Worm (Caenorhabditis elegans) whole organism, L4 larva: Measurements from ENCODE around the gene Y73C8B.9.

Source experiments
- F26F4.8 ChIP-seq: fragments of 200-800 bp; sonication (Bioruptor generic); conservative IDR thresholded peaks from 2 replicates; pipeline ENCODE4 v1.3.6; 2022; ENCODE audit warnings: missing genetic modification characterization, missing compliant biosample characterization
- F44E2.7 ChIP-seq: fragments of 200-800 bp; sonication (Bioruptor generic); IDR thresholded peaks from 2 replicates; pipeline ENCODE4 v2.1.2; 2022; ENCODE audit warnings: missing genetic modification characterization, missing compliant biosample characterization
- F49E8.2 ChIP-seq: sonication (generic microtip); optimal IDR thresholded peaks from 2 replicates; lab custom pipeline; 2016; ENCODE audit warnings: missing compliant biosample characterization, mild to moderate bottlenecking, missing genetic modification characterization, borderline replicate concordance
- ZK337.2 ChIP-seq: fragments of 200-800 bp; sonication (Bioruptor generic); IDR thresholded peaks from 2 replicates; pipeline ENCODE4 v1.3.6; 2022; ENCODE audit warnings: missing genetic modification reagents, missing genetic modification characterization, missing compliant biosample characterization
- aha-1 ChIP-seq: fragments of 150-350 bp; peaks from one replicate; lab custom pipeline; 2014; ENCODE audit warnings: missing biosample characterization, missing genetic modification characterization
- aly-2 ChIP-seq: sonication (generic microtip); optimal IDR thresholded peaks from 2 replicates; lab custom pipeline; 2018; ENCODE audit warnings: missing biosample characterization, missing genetic modification characterization
- arid-1 ChIP-seq: fragments of 200-800 bp; sonication (Bioruptor generic); conservative IDR thresholded peaks from 2 replicates; pipeline ENCODE4 v1.3.6; 2022; ENCODE audit warnings: missing genetic modification reagents, missing genetic modification characterization, missing compliant biosample characterization
- attf-4 ChIP-seq: sonication (generic microtip); optimal IDR thresholded peaks from 3 replicates; lab custom pipeline; 2017; ENCODE audit warnings: missing biosample characterization, missing genetic modification characterization
- ceh-82 ChIP-seq: sonication (generic microtip); optimal IDR thresholded peaks from 2 replicates; lab custom pipeline; 2017; ENCODE audit warnings: missing biosample characterization, missing genetic modification characterization
- ces-1 ChIP-seq: fragments of 150-350 bp; sonication (generic microtip); optimal IDR thresholded peaks from 4 replicates; lab custom pipeline; 2014; ENCODE audit warnings: missing biosample characterization, missing genetic modification reagents, missing genetic modification characterization
- cey-2 ChIP-seq: sonication (generic microtip); optimal IDR thresholded peaks from 3 replicates; lab custom pipeline; 2017; ENCODE audit warnings: missing genetic modification characterization, mild to moderate bottlenecking, missing compliant biosample characterization, antibody characterized with exemption, borderline replicate concordance; ENCODE audit not compliant: insufficient read depth
- ctbp-1 ChIP-seq: fragments of 200-800 bp; sonication (Bioruptor generic); IDR thresholded peaks from 2 replicates; pipeline ENCODE4 v1.3.6; 2022; ENCODE audit warnings: missing genetic modification reagents, missing genetic modification characterization, missing compliant biosample characterization
- daf-8 ChIP-seq: fragments of 200-800 bp; sonication (Bioruptor generic); IDR thresholded peaks from 2 replicates; pipeline ENCODE4 v1.3.6; 2022; ENCODE audit warnings: missing genetic modification characterization, missing compliant biosample characterization
- dmd-8 ChIP-seq: fragments of 200-800 bp; sonication (Bioruptor generic); IDR thresholded peaks from 2 replicates; pipeline ENCODE4 v1.3.6; 2022; ENCODE audit warnings: missing genetic modification characterization, missing compliant biosample characterization
- duxl-1 ChIP-seq: sonication (generic microtip); optimal IDR thresholded peaks from 2 replicates; lab custom pipeline; 2016; ENCODE audit warnings: mild to moderate bottlenecking, missing genetic modification characterization, moderate library complexity, missing compliant biosample characterization; ENCODE audit not compliant: poor library complexity
- dve-1 ChIP-seq: sonication (generic microtip); optimal IDR thresholded peaks from 2 replicates; lab custom pipeline; 2017; ENCODE audit warnings: antibody characterized with exemption, mild to moderate bottlenecking, missing genetic modification characterization, missing compliant biosample characterization; ENCODE audit not compliant: insufficient read depth
- egl-27 ChIP-seq: sonication (generic microtip); optimal IDR thresholded peaks from 3 replicates; lab custom pipeline; 2017; ENCODE audit warnings: missing biosample characterization, missing genetic modification reagents, missing genetic modification characterization
- egl-43 ChIP-seq: fragments of 200-800 bp; sonication (Bioruptor generic); IDR thresholded peaks from 2 replicates; pipeline ENCODE4 v1.3.6; 2022; ENCODE audit warnings: missing genetic modification reagents, missing genetic modification characterization, missing compliant biosample characterization
- fkh-10 ChIP-seq: fragments of 150-350 bp; optimal IDR thresholded peaks from 2 replicates; lab custom pipeline; 2014; ENCODE audit warnings: missing biosample characterization, missing genetic modification reagents, missing genetic modification characterization
- fos-1 ChIP-seq: fragments of 150-350 bp; optimal IDR thresholded peaks from 2 replicates; lab custom pipeline; 2014; ENCODE audit warnings: missing biosample characterization, missing genetic modification characterization
- hlh-11 ChIP-seq: fragments of 200-800 bp; sonication (Bioruptor generic); optimal IDR thresholded peaks from 2 replicates; lab custom pipeline; 2018; ENCODE audit warnings: mild to moderate bottlenecking, missing genetic modification characterization, missing compliant biosample characterization
- lin-1 ChIP-seq: fragments of 200-800 bp; sonication (Bioruptor generic); IDR thresholded peaks from 2 replicates; pipeline ENCODE4 v1.3.6; 2022; ENCODE audit warnings: missing genetic modification reagents, missing genetic modification characterization, missing compliant biosample characterization
- lin-38 ChIP-seq: fragments of 200-800 bp; sonication (Bioruptor generic); IDR thresholded peaks from 2 replicates; pipeline ENCODE4 v1.3.6; 2022; ENCODE audit warnings: missing genetic modification reagents, missing genetic modification characterization, missing compliant biosample characterization
- mdl-1 ChIP-seq, 2 experiments: fragments of 150-350 bp in 1 of 2; sonication (generic microtip) in 1 of 2; optimal IDR thresholded peaks; 2 replicates each; lab custom pipeline; 2014 to 2017; ENCODE audit warnings: missing biosample characterization in 2 of 2, missing genetic modification characterization in 2 of 2
- mdt-29 ChIP-seq: fragments of 200-800 bp; sonication (Bioruptor generic); IDR thresholded peaks from 2 replicates; pipeline ENCODE4 v1.3.6; 2022; ENCODE audit warnings: missing genetic modification reagents, missing genetic modification characterization, missing compliant biosample characterization
- mes-2 ChIP-seq: sonication (generic microtip); optimal IDR thresholded peaks from 2 replicates; lab custom pipeline; 2016; ENCODE audit warnings: missing genotype, mild to moderate bottlenecking, missing genetic modification characterization, missing compliant biosample characterization; ENCODE audit not compliant: poor library complexity, severe bottlenecking
- mxl-2 ChIP-seq: fragments of 200-800 bp; sonication (Bioruptor generic); conservative IDR thresholded peaks from 2 replicates; pipeline ENCODE4 v1.3.6; 2022; ENCODE audit warnings: missing genetic modification reagents, missing genetic modification characterization, missing compliant biosample characterization
- mxl-3 ChIP-seq: fragments of 200-800 bp; sonication (Bioruptor generic); optimal IDR thresholded peaks from 2 replicates; lab custom pipeline; 2018; ENCODE audit warnings: mild to moderate bottlenecking, missing genetic modification characterization, missing compliant biosample characterization
- nhr-11 ChIP-seq: fragments of 150-350 bp; optimal IDR thresholded peaks from 2 replicates; lab custom pipeline; 2014; ENCODE audit warnings: missing biosample characterization, missing genetic modification characterization
- nhr-111 ChIP-seq: fragments of 200-800 bp; sonication (Bioruptor generic); optimal IDR thresholded peaks from 2 replicates; lab custom pipeline; 2018; ENCODE audit warnings: mild to moderate bottlenecking, missing genetic modification characterization, missing compliant biosample characterization
- pqm-1 ChIP-seq: sonication (generic microtip); optimal IDR thresholded peaks from 2 replicates; lab custom pipeline; 2017; ENCODE audit warnings: missing biosample characterization, missing genetic modification characterization
- rbr-2 ChIP-seq: sonication (generic microtip); optimal IDR thresholded peaks from 2 replicates; lab custom pipeline; 2016; ENCODE audit warnings: missing genotype, missing genetic modification characterization, missing compliant biosample characterization
- set-16 ChIP-seq: fragments of 200-800 bp; sonication (Bioruptor generic); IDR thresholded peaks from 2 replicates; pipeline ENCODE4 v1.3.6; 2022; ENCODE audit warnings: missing genetic modification reagents, missing genetic modification characterization, missing compliant biosample characterization
- skn-1 ChIP-seq: fragments of 150-350 bp; optimal IDR thresholded peaks from 2 replicates; lab custom pipeline; 2014; ENCODE audit warnings: missing biosample characterization, missing genetic modification characterization
- snpc-1.2 ChIP-seq: fragments of 200-800 bp; sonication (Bioruptor generic); IDR thresholded peaks from 2 replicates; pipeline ENCODE4 v1.3.6; 2022; ENCODE audit warnings: missing genetic modification reagents, missing genetic modification characterization, missing compliant biosample characterization
- tra-1 ChIP-seq: fragments of 200-800 bp; sonication (Bioruptor generic); IDR thresholded peaks from 2 replicates; pipeline ENCODE4 v1.3.6; 2022; ENCODE audit warnings: missing genetic modification reagents, missing genetic modification characterization, missing compliant biosample characterization
- unc-62 ChIP-seq, 3 experiments: fragments of 150-350 bp in 1 of 3; sonication (generic microtip); optimal IDR thresholded peaks in 2 of 3; peaks in 1 of 3; 1 replicate in 1 of 3; 2 replicates in 2 of 3; lab custom pipeline; 2014 to 2017; ENCODE audit warnings: missing biosample characterization in 3 of 3, missing genetic modification characterization in 3 of 3, missing genetic modification reagents in 3 of 3, missing genotype in 1 of 3
- vab-7 ChIP-seq: fragments of 200-800 bp; sonication (Bioruptor generic); IDR thresholded peaks from 2 replicates; pipeline ENCODE4 v1.3.6; 2022; ENCODE audit warnings: missing genetic modification reagents, missing genetic modification characterization, missing compliant biosample characterization
- zag-1 ChIP-seq: fragments of 150-350 bp; optimal IDR thresholded peaks from 2 replicates; lab custom pipeline; 2014; ENCODE audit warnings: missing biosample characterization, missing genetic modification characterization
- zfp-2 ChIP-seq: sonication (generic microtip); optimal IDR thresholded peaks from 2 replicates; lab custom pipeline; 2016; ENCODE audit warnings: mild to moderate bottlenecking, missing genetic modification characterization, missing compliant biosample characterization

The Y73C8B.9 gene

DNA sequence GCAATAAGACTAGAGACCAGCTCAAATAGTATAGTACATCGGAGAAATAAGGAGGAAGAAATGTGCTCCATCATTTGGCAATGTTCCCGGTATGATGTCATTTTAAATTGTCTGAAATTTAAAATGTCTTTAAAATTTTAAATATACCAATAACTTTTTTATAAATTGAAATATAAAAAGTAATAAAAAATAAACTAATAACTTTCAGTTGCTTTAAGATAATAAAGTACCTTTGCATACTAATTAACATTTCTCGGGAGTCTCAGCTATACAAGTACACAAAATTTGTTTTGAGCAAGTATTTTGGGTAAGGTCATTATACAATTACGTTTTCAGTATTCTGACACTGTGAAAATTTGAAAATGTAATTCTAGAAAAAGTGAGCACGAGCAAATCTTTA is 41.5 kb upstream of the Y73C8B.9 start, which contains the start of gene srab-6:
TSS of gene srab-6 (minus strand) at position 101 of the 400 bp plus-strand sequence.
- no peak for TF ChIP-seq nhr-111 (GFP tag; lab: Kevin White, UChicago)
- no peak for TF ChIP-seq cey-2 (tag; lab: Kevin White, UChicago)
- no peak for TF ChIP-seq zag-1 (tag; lab: Kevin White, UChicago)
- TF ChIP-seq nhr-11 (tag; lab: Kevin White, UChicago), result no peak
- TF ChIP-seq mdt-29 (GFP tag; lab: Robert Waterston, UW), result no peak

DNA sequence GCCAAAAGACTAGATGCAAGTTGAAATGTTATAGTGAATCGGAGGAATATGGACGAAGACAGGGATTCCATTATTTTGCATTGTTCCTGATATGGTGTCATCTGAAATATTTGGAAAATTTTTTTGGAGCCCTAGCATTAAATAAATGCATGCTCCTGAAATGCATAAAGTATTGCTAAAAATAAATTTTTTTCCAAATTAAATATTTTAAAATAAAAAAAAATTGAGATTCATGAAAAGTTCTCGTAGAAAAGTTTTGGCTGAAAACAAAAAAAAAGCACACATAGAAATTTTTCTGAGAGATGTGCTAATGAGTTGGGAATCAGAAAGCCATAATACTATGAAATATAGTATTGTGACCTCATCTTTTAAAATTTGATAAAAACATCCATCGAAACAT is 38.3 kb upstream of the Y73C8B.9 start, which contains the start of gene srab-7:
TSS of gene srab-7 (minus strand) at position 101 of the 400 bp plus-strand sequence.
- TF ChIP-seq zfp-2 (tag; lab: Kevin White, UChicago), result no peak
- TF ChIP-seq mxl-3 (GFP tag; lab: Kevin White, UChicago), result no peak
- TF ChIP-seq lin-1 (GFP tag; lab: Robert Waterston, UW), result no peak
- TF ChIP-seq mdt-29 (GFP tag; lab: Robert Waterston, UW), result no peak
- no peak for TF ChIP-seq ceh-82 (tag; lab: Kevin White, UChicago)
- no peak for TF ChIP-seq lin-38 (GFP tag; lab: Robert Waterston, UW)
- no peak for TF ChIP-seq ctbp-1 (GFP tag; lab: Robert Waterston, UW)
- no peak for TF ChIP-seq fos-1 (tag; lab: Kevin White, UChicago)
- TF ChIP-seq mxl-2 (GFP tag; lab: Robert Waterston, UW), result no peak
- no peak for TF ChIP-seq mdl-1 (tag; optimal IDR thresholded peaks at IDR 0.05; lab: Kevin White, UChicago)
- no peak for TF ChIP-seq fkh-10 (GFP tag; lab: Kevin White, UChicago)
- no peak for TF ChIP-seq skn-1 (tag; lab: Kevin White, UChicago)
- TF ChIP-seq set-16 (GFP tag; lab: Robert Waterston, UW), result no peak
- no peak for TF ChIP-seq unc-62 (GFP tag; optimal IDR thresholded peaks at IDR 0.05 in 1 of 2; lab: Kevin White, UChicago)
- TF ChIP-seq unc-62 (tag; optimal IDR thresholded peaks at IDR 0.05; lab: Kevin White, UChicago), result no peak

DNA sequence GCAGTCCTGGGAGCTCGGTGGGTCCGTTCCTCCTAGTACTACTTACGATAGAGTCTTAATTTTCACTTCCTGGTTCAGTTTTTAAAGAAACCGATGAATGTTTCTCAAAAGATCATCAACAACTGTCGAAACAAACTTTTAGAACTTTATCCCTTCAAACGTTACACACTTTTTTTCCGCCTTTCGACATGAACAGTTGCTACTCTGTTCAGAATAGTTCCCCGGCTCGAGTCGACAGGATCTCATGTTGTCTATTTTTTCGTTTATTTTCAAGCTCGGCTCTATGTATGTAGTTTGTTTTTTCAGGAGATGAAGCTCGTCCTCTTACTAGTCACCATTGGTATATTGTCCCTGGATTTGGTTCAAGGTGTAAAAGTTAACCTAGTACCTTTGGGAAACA is 36.6 kb upstream of the Y73C8B.9 start, which contains the start of gene exh-1:
TSS of gene exh-1 (plus strand) at position 301 of the 400 bp plus-strand sequence.
- TF ChIP-seq ces-1 (GFP tag; lab: Kevin White, UChicago) (no peak), tra-1 (GFP tag; lab: Robert Waterston, UW) (no peak), unc-62 (GFP tag; optimal IDR thresholded peaks at IDR 0.05 in 1 of 2; lab: Kevin White, UChicago) (peak in 1 of 2 experiments; percentile 78), unc-62 (tag; optimal IDR thresholded peaks at IDR 0.05; lab: Kevin White, UChicago) (no peak)

DNA sequence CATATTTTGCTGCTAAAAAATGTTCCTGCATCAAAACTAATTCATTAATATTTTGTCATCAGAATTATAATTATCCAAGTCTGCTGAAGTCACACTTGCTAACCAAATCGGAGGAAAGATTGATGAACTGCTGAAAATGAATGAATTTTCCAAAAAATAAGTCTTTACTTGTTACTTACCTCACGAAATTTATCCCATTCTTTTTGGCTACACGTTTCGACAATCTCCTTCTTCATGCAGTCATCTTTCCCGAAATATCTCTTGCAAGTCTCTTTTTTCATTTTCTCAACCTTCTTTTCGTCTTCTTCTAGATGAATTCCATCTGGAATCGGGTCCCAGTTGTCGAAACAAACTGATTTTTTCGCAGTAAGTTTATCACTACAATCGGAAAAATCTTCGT is 35.0 kb upstream of the Y73C8B.9 start:
- TF ChIP-seq dmd-8 (GFP tag; lab: Robert Waterston, UW) (no peak), aha-1 (tag; lab: Kevin White, UChicago) (peak; percentile 6), unc-62 (GFP tag; optimal IDR thresholded peaks at IDR 0.05 in 1 of 2; lab: Kevin White, UChicago) (peak in 1 of 2 experiments; percentile 94), unc-62 (tag; optimal IDR thresholded peaks at IDR 0.05; lab: Kevin White, UChicago) (no peak)

DNA sequence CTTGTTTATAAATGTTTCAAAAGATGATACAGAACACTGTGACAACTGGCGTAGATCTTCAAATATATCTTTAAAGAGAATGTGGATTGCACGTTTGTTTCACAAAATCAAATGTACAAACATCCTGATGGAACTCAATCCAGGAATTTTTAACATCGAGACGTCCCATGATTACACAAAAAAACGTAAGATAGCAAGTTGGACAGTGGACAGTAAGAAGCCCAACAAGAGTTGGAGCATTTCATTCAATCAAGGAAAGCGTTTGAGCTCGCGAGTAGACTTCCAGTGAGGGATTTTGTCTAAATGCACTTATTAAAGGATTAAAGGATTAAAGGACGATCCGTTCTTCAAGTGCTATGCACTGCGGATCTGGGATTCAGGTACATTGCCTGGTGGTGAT is 34.1 kb upstream of the Y73C8B.9 start, which contains the start of gene C36C5.12:
TSS of gene C36C5.12 (minus strand) at position 101 of the 400 bp plus-strand sequence.
- TF ChIP-seq attf-4 (tag; lab: Kevin White, UChicago) (no peak), mes-2 (tag; lab: Kevin White, UChicago) (no peak), fos-1 (tag; lab: Kevin White, UChicago) (no peak), F26F4.8 (GFP tag; lab: Robert Waterston, UW) (no peak), snpc-1.2 (GFP tag; lab: Robert Waterston, UW) (no peak), duxl-1 (tag; lab: Kevin White, UChicago) (no peak), arid-1 (no peak), pqm-1 (tag; lab: Kevin White, UChicago) (no peak), rbr-2 (tag; lab: Kevin White, UChicago) (no peak), hlh-11 (tag; lab: Kevin White, UChicago) (no peak), dve-1 (tag; lab: Kevin White, UChicago) (no peak), egl-27 (no peak), vab-7 (GFP tag; lab: Robert Waterston, UW) (no peak), F49E8.2 (tag; lab: Kevin White, UChicago) (no peak), egl-43 (no peak), lin-1 (GFP tag; lab: Robert Waterston, UW) (no peak), daf-8 (GFP tag; lab: Robert Waterston, UW) (no peak), F44E2.7 (GFP tag; lab: Robert Waterston, UW) (no peak), aly-2 (tag; lab: Kevin White, UChicago) (no peak), ZK337.2 (GFP tag; lab: Robert Waterston, UW) (no peak)
